Fruit fly (Drosophila melanogaster) whole organism, embryonic: ENCODE results near the gene CG3662.

Experiments
- CG10267 ChIP-seq: fragments of 200-800 bp; sonication (Bioruptor generic); optimal IDR thresholded peaks from 2 replicates; lab custom pipeline; 2018; ENCODE audit warnings: missing biosample characterization, mild to moderate bottlenecking, missing genetic modification characterization, moderate library complexity
- CG10462 ChIP-seq: fragments of 200-800 bp; sonication (Bioruptor generic); optimal IDR thresholded peaks from 2 replicates; lab custom pipeline; 2016; ENCODE audit warnings: missing biosample characterization, missing genetic modification characterization
- CG12219 ChIP-seq: fragments of 200-800 bp; sonication (Bioruptor generic); optimal IDR thresholded peaks from 3 replicates; lab custom pipeline; 2018; ENCODE audit warnings: missing biosample characterization, mild to moderate bottlenecking, missing genetic modification characterization
- CG1233 ChIP-seq: fragments of 200-800 bp; sonication (Bioruptor generic); optimal IDR thresholded peaks from 4 replicates; lab custom pipeline; 2018; ENCODE audit warnings: missing biosample characterization, mild to moderate bottlenecking, missing genetic modification characterization
- CG14014 ChIP-seq: fragments of 200-800 bp; sonication (Bioruptor generic); IDR thresholded peaks from 2 replicates; pipeline ENCODE4 v1.3.6; 2022; ENCODE audit warnings: missing biosample characterization, missing genetic modification characterization
- CG14441 ChIP-seq: fragments of 200-800 bp; sonication (Bioruptor generic); IDR thresholded peaks from 2 replicates; pipeline ENCODE4 v1.3.6; 2022; ENCODE audit warnings: missing biosample characterization, missing genetic modification characterization
- CG14860 ChIP-seq: fragments of 200-800 bp; sonication (Bioruptor generic); IDR thresholded peaks from 3 replicates; pipeline ENCODE4 v1.3.6; 2022; ENCODE audit warnings: missing biosample characterization, missing genetic modification characterization; ENCODE audit not compliant: partially characterized antibody
- CG15479 ChIP-seq: fragments of 200-800 bp; sonication (Bioruptor generic); optimal IDR thresholded peaks from 3 replicates; lab custom pipeline; 2019; ENCODE audit warnings: missing biosample characterization, mild to moderate bottlenecking, missing genetic modification characterization, moderate library complexity
- CG15514 ChIP-seq: fragments of 200-800 bp; sonication (Bioruptor generic); optimal IDR thresholded peaks from 3 replicates; lab custom pipeline; 2017; ENCODE audit warnings: missing biosample characterization, missing genetic modification characterization, mild to moderate bottlenecking, moderate library complexity, missing genetic modification reagents
- CG17612 ChIP-seq: fragments of 200-800 bp; sonication (Bioruptor generic); IDR thresholded peaks from 2 replicates; pipeline ENCODE4 v1.3.6; 2022; ENCODE audit warnings: missing biosample characterization, missing genetic modification characterization
- CG17802 ChIP-seq: fragments of 200-800 bp; sonication (Bioruptor generic); optimal IDR thresholded peaks from 2 replicates; lab custom pipeline; 2018; ENCODE audit warnings: missing biosample characterization, mild to moderate bottlenecking, missing genetic modification characterization, moderate library complexity
- CG30020 ChIP-seq: fragments of 200-800 bp; optimal IDR thresholded peaks from 2 replicates; lab custom pipeline; 2019; ENCODE audit warnings: missing biosample characterization, mild to moderate bottlenecking, missing genetic modification characterization, moderate library complexity
- CG30403 ChIP-seq: fragments of 200-800 bp; sonication (Bioruptor generic); optimal IDR thresholded peaks from 3 replicates; lab custom pipeline; 2016; ENCODE audit warnings: missing biosample characterization, missing genetic modification characterization
- CG34376 ChIP-seq: fragments of 200-800 bp; sonication (Bioruptor generic); optimal IDR thresholded peaks from 2 replicates; lab custom pipeline; 2018; ENCODE audit warnings: missing biosample characterization, mild to moderate bottlenecking, missing genetic modification characterization
- CG3995 ChIP-seq: fragments of 200-800 bp; sonication (Bioruptor generic); optimal IDR thresholded peaks from 3 replicates; lab custom pipeline; 2016; ENCODE audit warnings: missing biosample characterization, missing genetic modification characterization
- CG4707 ChIP-seq: fragments of 200-800 bp; sonication (Bioruptor generic); optimal IDR thresholded peaks from 2 replicates; lab custom pipeline; 2018; ENCODE audit warnings: missing biosample characterization, mild to moderate bottlenecking, missing genetic modification characterization, moderate library complexity
- CG8359 ChIP-seq: fragments of 200-800 bp; sonication (Bioruptor generic); optimal IDR thresholded peaks from 2 replicates; lab custom pipeline; 2017; ENCODE audit warnings: missing biosample characterization, mild to moderate bottlenecking, missing genetic modification characterization, borderline replicate concordance
- CG9797 ChIP-seq: fragments of 200-800 bp; sonication (Bioruptor generic); optimal IDR thresholded peaks from 3 replicates; lab custom pipeline; 2018; ENCODE audit warnings: missing biosample characterization, mild to moderate bottlenecking, missing genetic modification characterization
- D19A ChIP-seq: fragments of 200-800 bp; optimal IDR thresholded peaks from 3 replicates; lab custom pipeline; 2019; ENCODE audit warnings: missing biosample characterization, mild to moderate bottlenecking, missing genetic modification characterization, moderate library complexity
- Dfd ChIP-seq, 2 experiments: fragments of >200 bp; optimal IDR thresholded peaks; 2 replicates each; lab custom pipeline; 2017; ENCODE audit warnings: missing biosample characterization in 2 of 2, missing genetic modification characterization in 2 of 2
- Dip3 ChIP-seq: fragments of 200-800 bp; sonication (Bioruptor generic); optimal IDR thresholded peaks from 3 replicates; lab custom pipeline; 2016; ENCODE audit warnings: missing biosample characterization, missing genetic modification characterization
- Fer1 ChIP-seq: fragments of 200-800 bp; sonication (Bioruptor generic); optimal IDR thresholded peaks from 2 replicates; lab custom pipeline; 2017; ENCODE audit warnings: missing biosample characterization, mild to moderate bottlenecking, missing genetic modification characterization
- Hand ChIP-seq: fragments of 200-800 bp; sonication (Bioruptor generic); optimal IDR thresholded peaks from 2 replicates; lab custom pipeline; 2017; ENCODE audit warnings: mild to moderate bottlenecking, missing biosample characterization, missing genetic modification reagents, missing genetic modification characterization
- HmgD ChIP-seq: fragments of 200-800 bp; sonication (Bioruptor generic); optimal IDR thresholded peaks from 3 replicates; lab custom pipeline; 2016; ENCODE audit warnings: missing biosample characterization, missing genetic modification characterization
- MBD-R2 ChIP-seq: fragments of 200-800 bp; sonication (Bioruptor generic); IDR thresholded peaks from 2 replicates; pipeline ENCODE4 v1.3.6; 2022; ENCODE audit warnings: missing biosample characterization, missing genetic modification characterization
- NfI ChIP-seq: fragments of 200-800 bp; sonication (Bioruptor generic); optimal IDR thresholded peaks from 3 replicates; lab custom pipeline; 2018; ENCODE audit warnings: missing biosample characterization, mild to moderate bottlenecking, missing genetic modification characterization, moderate library complexity
- Six4 ChIP-seq: fragments of 200-800 bp; sonication (Bioruptor generic); optimal IDR thresholded peaks from 2 replicates; lab custom pipeline; 2016; ENCODE audit warnings: missing biosample characterization, missing genetic modification characterization
- Sry-δ ChIP-seq: fragments of 200-800 bp; sonication (Bioruptor generic); optimal IDR thresholded peaks from 2 replicates; lab custom pipeline; 2016; ENCODE audit warnings: missing biosample characterization, missing genetic modification characterization
- Usf ChIP-seq: fragments of 200-800 bp; sonication (Bioruptor generic); optimal IDR thresholded peaks from 2 replicates; lab custom pipeline; 2017; ENCODE audit warnings: missing genotype, missing biosample characterization, missing genetic modification characterization
- cas ChIP-seq: fragments of 200-800 bp; sonication (Bioruptor generic); IDR thresholded peaks from 2 replicates; pipeline ENCODE4 v1.3.6; 2022; ENCODE audit warnings: missing biosample characterization, missing genetic modification characterization
- cg ChIP-seq: fragments of 200-800 bp; sonication (Bioruptor generic); optimal IDR thresholded peaks from 3 replicates; lab custom pipeline; 2019; ENCODE audit warnings: missing biosample characterization, mild to moderate bottlenecking, missing genetic modification characterization, moderate library complexity
- chm ChIP-seq: fragments of 200-800 bp; sonication (Bioruptor generic); IDR thresholded peaks from 2 replicates; pipeline ENCODE4 v1.3.6; 2022; ENCODE audit warnings: missing biosample characterization, missing genetic modification characterization
- dan ChIP-seq: fragments of 200-800 bp; sonication (Bioruptor generic); IDR thresholded peaks from 2 replicates; pipeline ENCODE4 v1.3.6; 2022; ENCODE audit warnings: missing biosample characterization, missing genetic modification characterization
- dpn ChIP-seq, 2 experiments: fragments of 200-800 bp; sonication (Bioruptor generic); optimal IDR thresholded peaks; 3 replicates each; lab custom pipeline; 2016; ENCODE audit warnings: missing biosample characterization in 2 of 2, missing genetic modification characterization in 2 of 2
- eve ChIP-seq, 2 experiments: fragments of >200 bp; optimal IDR thresholded peaks; 2 replicates each; lab custom pipeline; 2017; ENCODE audit warnings: missing biosample characterization in 2 of 2, missing genetic modification characterization in 2 of 2
- her ChIP-seq: fragments of 200-800 bp; sonication (Bioruptor generic); optimal IDR thresholded peaks from 2 replicates; lab custom pipeline; 2016; ENCODE audit warnings: missing biosample characterization, missing genetic modification characterization
- kah ChIP-seq: fragments of 200-800 bp; sonication (Bioruptor generic); optimal IDR thresholded peaks from 2 replicates; lab custom pipeline; 2018; ENCODE audit warnings: missing biosample characterization, mild to moderate bottlenecking, missing genetic modification characterization
- kay ChIP-seq: fragments of 200-800 bp; sonication (Bioruptor generic); optimal IDR thresholded peaks from 2 replicates; lab custom pipeline; 2016; ENCODE audit warnings: missing biosample characterization, missing genetic modification characterization
- ken ChIP-seq: fragments of 200-800 bp; sonication (Bioruptor generic); IDR thresholded peaks from 3 replicates; pipeline ENCODE4 v1.3.6; 2022; ENCODE audit warnings: missing biosample characterization, missing genetic modification characterization
- lola ChIP-seq, 3 experiments: fragments of >200 bp in 2 of 3; fragments of 200-800 bp in 1 of 3; sonication (Bioruptor generic) in 1 of 3; optimal IDR thresholded peaks; 2 replicates each; lab custom pipeline; 2017 to 2019; ENCODE audit warnings: missing biosample characterization in 3 of 3, missing genetic modification characterization in 3 of 3, mild to moderate bottlenecking in 1 of 3, moderate library complexity in 1 of 3
- luna ChIP-seq: fragments of 200-800 bp; sonication (Bioruptor generic); optimal IDR thresholded peaks from 2 replicates; lab custom pipeline; 2016; ENCODE audit warnings: missing biosample characterization, missing genetic modification characterization
- maf-S ChIP-seq: fragments of 200-800 bp; sonication (Bioruptor generic); optimal IDR thresholded peaks from 2 replicates; lab custom pipeline; 2016; ENCODE audit warnings: missing biosample characterization, missing genetic modification characterization
- pfk ChIP-seq: fragments of 200-800 bp; sonication (Bioruptor generic); optimal IDR thresholded peaks from 2 replicates; lab custom pipeline; 2018; ENCODE audit warnings: missing biosample characterization, mild to moderate bottlenecking, missing genetic modification characterization, moderate library complexity
- phol ChIP-seq: fragments of 200-800 bp; sonication (Bioruptor generic); optimal IDR thresholded peaks from 3 replicates; lab custom pipeline; 2018; ENCODE audit warnings: missing biosample characterization, mild to moderate bottlenecking, missing genetic modification characterization, moderate library complexity
- slp2 ChIP-seq: fragments of 200-800 bp; sonication (Bioruptor generic); optimal IDR thresholded peaks from 2 replicates; lab custom pipeline; 2016; ENCODE audit warnings: missing biosample characterization, missing genetic modification characterization
- stc ChIP-seq: fragments of 200-800 bp; sonication (Bioruptor generic); IDR thresholded peaks from 2 replicates; pipeline ENCODE4 v1.3.6; 2022; ENCODE audit warnings: missing biosample characterization, missing genetic modification characterization
- tna ChIP-seq: fragments of 200-800 bp; sonication (Bioruptor generic); IDR thresholded peaks from 2 replicates; pipeline ENCODE4 v1.3.6; 2022; ENCODE audit warnings: missing biosample characterization, missing genetic modification characterization; ENCODE audit not compliant: partially characterized antibody
- toy ChIP-seq: fragments of 200-800 bp; sonication (Bioruptor generic); IDR thresholded peaks from 2 replicates; pipeline ENCODE4 v1.3.6; 2022; ENCODE audit warnings: missing biosample characterization, missing genetic modification characterization
- wek ChIP-seq: fragments of 200-800 bp; sonication (Bioruptor generic); optimal IDR thresholded peaks from 3 replicates; lab custom pipeline; 2018; ENCODE audit warnings: missing biosample characterization, mild to moderate bottlenecking, missing genetic modification characterization, moderate library complexity

The CG3662 gene

dm6 chr2L:846167-846868 lies 25.2 kb downstream of the CG3662 start (continued):
- peak; percentile 32; the same call in 1 of the 2 replicates for TF ChIP-seq CG14014 (GFP tag; lab: Robert Waterston, UW)
- TF ChIP-seq CG14441 (GFP tag; lab: Robert Waterston, UW) = peak; percentile 58; the same call in 1 of the 2 replicates
- peak; percentile 15 for TF ChIP-seq kay (GFP tag; lab: Kevin White, UChicago)
- TF ChIP-seq CG15514 = no peak
- TF ChIP-seq wek (GFP tag; lab: Kevin White, UChicago) = peak; percentile 40
- TF ChIP-seq D19A (tag; lab: Kevin White, UChicago) = peak; percentile 47
- no peak for TF ChIP-seq CG9797
- no peak for TF ChIP-seq CG17612
- no peak for TF ChIP-seq eve (GFP tag; optimal IDR thresholded peaks at IDR 0.05; lab: Kevin White, UChicago)
- no peak for TF ChIP-seq cg
- TF ChIP-seq dpn (GFP tag; optimal IDR thresholded peaks at IDR 0.05; lab: Kevin White, UChicago) = peak; percentile 61 to 65
- peak; percentile 81 for TF ChIP-seq phol
- 0 out of 3 replicates have a peak, but pooled peaks have one; percentile 21 for TF ChIP-seq ken (GFP tag; lab: Robert Waterston, UW)
- TF ChIP-seq toy = no peak
- peak; percentile 17 for TF ChIP-seq Dip3
- TF ChIP-seq chm = peak; percentile 34; the same call in 1 of the 2 replicates
- peak; percentile 37 for TF ChIP-seq CG10462 (GFP tag; lab: Kevin White, UChicago)
- TF ChIP-seq slp2 = peak; percentile 62
- peak; percentile 68 for TF ChIP-seq CG12219 (GFP tag; lab: Kevin White, UChicago)
- no peak for TF ChIP-seq kah (GFP tag; lab: Kevin White, UChicago)
- no peak for TF ChIP-seq CG3995 (GFP tag; lab: Kevin White, UChicago)
- no peak for TF ChIP-seq dan (GFP tag; lab: Robert Waterston, UW)
- peak; percentile 60 for TF ChIP-seq her
- TF ChIP-seq CG30020 = no peak
- TF ChIP-seq CG15479 (GFP tag; lab: Kevin White, UChicago) = no peak
- TF ChIP-seq Sry-δ (GFP tag; lab: Kevin White, UChicago) = peak; percentile 23
- TF ChIP-seq tna (GFP tag; lab: Robert Waterston, UW) = no peak
- TF ChIP-seq maf-S (GFP tag; lab: Kevin White, UChicago) = peak; percentile 37
- no peak for TF ChIP-seq stc
- TF ChIP-seq luna (GFP tag; lab: Kevin White, UChicago) = no peak
- peak; percentile 22 for TF ChIP-seq Fer1 (GFP tag; lab: Kevin White, UChicago)
- peak; percentile 34 for TF ChIP-seq CG17802 (tag; lab: Kevin White, UChicago)
- no peak for TF ChIP-seq Dfd (GFP tag; optimal IDR thresholded peaks at IDR 0.05; lab: Kevin White, UChicago)
- TF ChIP-seq lola (GFP tag; optimal IDR thresholded peaks at IDR 0.05; lab: Kevin White, UChicago) = peak in 1 of 3 experiments; percentile 19
- TF ChIP-seq Six4 (GFP tag; lab: Kevin White, UChicago) = no peak
- no peak for TF ChIP-seq CG34376
- TF ChIP-seq CG4707 (GFP tag; lab: Kevin White, UChicago) = peak; percentile 58
- no peak for TF ChIP-seq Usf (GFP tag; lab: Kevin White, UChicago)
- TF ChIP-seq MBD-R2 (GFP tag; lab: Robert Waterston, UW) = no peak
- no peak for TF ChIP-seq cas
- TF ChIP-seq CG10267 = peak; percentile 42
- TF ChIP-seq NfI (GFP tag; lab: Kevin White, UChicago) = peak; percentile 61
- no peak for TF ChIP-seq HmgD (GFP tag; lab: Kevin White, UChicago)
- TF ChIP-seq CG1233 (GFP tag; lab: Kevin White, UChicago) = no peak
- no peak for TF ChIP-seq Hand (GFP tag; lab: Kevin White, UChicago)
- TF ChIP-seq CG8359 (GFP tag; lab: Kevin White, UChicago) = no peak
- TF ChIP-seq pfk = no peak
- TF ChIP-seq CG14860 (GFP tag; lab: Robert Waterston, UW) = no peak
- peak; percentile 66 for TF ChIP-seq CG30403
